Fruit fly (Drosophila melanogaster): ENCODE results near the gene CG3706.
A peak's percentile ranks its signal among the peaks of the same experiment; 100 is the strongest.

Gene CG3706

dm6 chrX:932166-932565 is at the start of gene CG3706, which contains the start of gene CG32815:
TSS of gene CG3706 (minus strand) at chrX:932475.
TSS of gene CG32815 (plus strand) at chrX:932466.
- TF ChIP-seq noc (tag; optimal IDR thresholded peaks at IDR 0.05): no peak

- TF ChIP-seq noc (tag; optimal IDR thresholded peaks at IDR 0.05): no peak
Measured at dm6 chrX:966818-967217, 34.5 kb upstream of the CG3706 start.

DNA sequence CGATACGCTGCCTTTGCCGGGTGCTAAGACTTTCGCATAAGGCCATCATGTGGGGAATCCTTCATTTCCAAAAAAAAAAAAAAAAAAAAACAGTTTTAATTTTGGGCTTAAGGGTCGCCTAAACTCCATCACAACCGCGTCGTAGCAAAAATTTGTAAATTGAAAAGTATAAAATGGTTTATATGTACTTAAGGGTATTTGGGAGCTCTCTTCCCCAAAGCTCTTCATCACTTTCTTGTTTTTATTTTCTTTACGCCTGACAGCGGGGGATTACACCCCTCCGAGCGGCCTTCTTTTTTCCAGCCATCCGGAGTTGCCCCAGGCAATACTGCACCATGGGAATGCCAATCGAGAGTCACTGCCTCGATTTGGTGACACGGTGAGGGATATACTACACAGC is 31.7 kb upstream of the CG3706 start:
- TF ChIP-seq noc (tag; optimal IDR thresholded peaks at IDR 0.05): no peak

DNA sequence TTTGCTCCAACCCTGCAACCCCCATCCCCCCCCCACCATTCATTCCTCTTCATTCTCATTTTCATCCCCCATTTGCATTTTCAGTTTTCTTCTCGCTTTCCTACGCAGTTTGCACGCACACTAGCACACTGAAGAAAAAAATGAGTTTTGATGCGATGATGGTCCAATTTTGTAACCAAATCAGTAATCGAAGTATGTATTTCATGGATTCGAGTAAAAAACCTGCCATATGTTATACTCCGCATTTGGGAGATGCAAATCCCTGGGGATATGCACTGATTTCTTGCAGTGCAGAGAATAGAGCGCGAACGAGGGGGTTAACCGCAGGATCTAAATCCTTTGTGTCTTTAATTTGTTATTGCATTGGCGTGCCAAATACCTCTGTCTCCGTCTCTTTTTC is 23.6 kb upstream of the CG3706 start:
- TF ChIP-seq noc (tag; optimal IDR thresholded peaks at IDR 0.05): no peak

- no peak for TF ChIP-seq noc (tag; optimal IDR thresholded peaks at IDR 0.05)
Measured at dm6 chrX:953807-954206, 21.5 kb upstream of the CG3706 start.

DNA sequence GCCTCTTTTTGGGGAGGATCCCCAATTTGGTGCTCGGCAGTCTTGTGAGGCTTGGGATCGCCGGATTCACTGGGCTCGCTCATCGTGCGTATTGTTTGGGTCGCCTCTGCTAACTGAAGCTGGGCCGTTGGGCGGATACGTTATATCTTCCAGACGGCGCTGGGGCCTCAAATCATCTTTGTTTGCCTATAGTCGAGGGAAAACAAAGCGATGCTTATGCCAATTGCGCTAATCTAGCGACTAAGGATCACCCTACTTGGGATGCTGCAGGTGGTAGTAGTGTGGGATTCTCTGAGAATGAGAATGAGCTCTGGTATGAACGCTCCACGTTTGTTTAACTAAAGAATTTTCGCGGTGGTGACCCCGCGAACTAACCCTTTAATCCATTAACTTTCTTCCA is 19.5 kb upstream of the CG3706 start, which contains the start of gene CG3690:
TSS of gene CG3690 (minus strand) at position 101 of the 400 bp plus-strand sequence.
- TF ChIP-seq noc (tag; optimal IDR thresholded peaks at IDR 0.05): no peak

dm6 chrX:948285-948556 is 15.9 kb upstream of the CG3706 start:
- TF ChIP-seq noc (tag; optimal IDR thresholded peaks at IDR 0.05): peak; percentile 27

- peak; percentile 78 for TF ChIP-seq noc (tag; optimal IDR thresholded peaks at IDR 0.05)
Measured at dm6 chrX:947450-948284, 15.4 kb upstream of the CG3706 start, which contains the start of gene CG3699. TSS of gene CG3699 (minus strand) at chrX:947500.

DNA sequence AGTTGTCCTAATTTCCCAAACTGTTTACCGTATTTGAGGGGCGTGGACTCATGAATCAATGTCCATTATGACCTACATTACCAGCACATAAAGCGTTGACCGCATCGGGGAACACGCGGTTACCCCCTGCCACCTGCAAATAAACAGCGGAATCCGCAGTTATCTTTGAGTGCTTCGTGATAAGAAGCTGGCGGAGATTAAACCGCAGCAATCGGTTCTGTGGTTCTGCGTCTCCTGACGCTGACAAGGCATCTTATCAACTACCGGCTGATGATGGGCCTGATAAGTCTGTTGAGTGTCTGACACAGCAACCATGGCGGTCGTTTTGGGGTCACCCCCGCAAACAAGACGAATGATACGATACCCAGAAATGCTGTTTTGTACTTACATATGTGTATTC is 13.9 kb upstream of the CG3706 start:
- peak; percentile 64 for TF ChIP-seq noc (tag; optimal IDR thresholded peaks at IDR 0.05)

dm6 chrX:945446-946013 is 13.3 kb upstream of the CG3706 start, which contains the start of gene CG3703:
TSS of gene CG3703 (minus strand) at chrX:945773.
- TF ChIP-seq noc (tag; optimal IDR thresholded peaks at IDR 0.05): no peak

- peak; percentile 36 for TF ChIP-seq noc (tag; optimal IDR thresholded peaks at IDR 0.05)
Measured at dm6 chrX:940580-941184, 8.4 kb upstream of the CG3706 start, which contains the start of the genes CG3704 and mus81. TSS of gene CG3704 (minus strand) at chrX:940805. TSS of gene mus81 (plus strand) at chrX:941075.

DNA sequence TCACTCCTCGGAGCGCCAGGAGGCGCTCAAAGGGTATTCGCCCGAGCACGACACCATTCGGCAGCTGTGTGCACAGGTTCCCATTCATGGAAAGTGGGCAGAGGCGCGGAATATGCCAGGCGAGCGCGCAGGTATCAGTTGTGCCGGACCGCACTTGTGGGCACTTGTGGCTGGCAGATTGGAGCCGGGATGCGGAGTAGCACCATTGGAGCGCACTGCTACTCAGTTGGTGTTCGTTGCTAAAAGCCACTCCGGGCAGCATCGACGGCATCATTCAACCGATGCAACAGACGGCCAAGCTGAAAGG is 3.6 kb upstream of the CG3706 start:
- no peak for TF ChIP-seq noc (tag; optimal IDR thresholded peaks at IDR 0.05)

DNA sequence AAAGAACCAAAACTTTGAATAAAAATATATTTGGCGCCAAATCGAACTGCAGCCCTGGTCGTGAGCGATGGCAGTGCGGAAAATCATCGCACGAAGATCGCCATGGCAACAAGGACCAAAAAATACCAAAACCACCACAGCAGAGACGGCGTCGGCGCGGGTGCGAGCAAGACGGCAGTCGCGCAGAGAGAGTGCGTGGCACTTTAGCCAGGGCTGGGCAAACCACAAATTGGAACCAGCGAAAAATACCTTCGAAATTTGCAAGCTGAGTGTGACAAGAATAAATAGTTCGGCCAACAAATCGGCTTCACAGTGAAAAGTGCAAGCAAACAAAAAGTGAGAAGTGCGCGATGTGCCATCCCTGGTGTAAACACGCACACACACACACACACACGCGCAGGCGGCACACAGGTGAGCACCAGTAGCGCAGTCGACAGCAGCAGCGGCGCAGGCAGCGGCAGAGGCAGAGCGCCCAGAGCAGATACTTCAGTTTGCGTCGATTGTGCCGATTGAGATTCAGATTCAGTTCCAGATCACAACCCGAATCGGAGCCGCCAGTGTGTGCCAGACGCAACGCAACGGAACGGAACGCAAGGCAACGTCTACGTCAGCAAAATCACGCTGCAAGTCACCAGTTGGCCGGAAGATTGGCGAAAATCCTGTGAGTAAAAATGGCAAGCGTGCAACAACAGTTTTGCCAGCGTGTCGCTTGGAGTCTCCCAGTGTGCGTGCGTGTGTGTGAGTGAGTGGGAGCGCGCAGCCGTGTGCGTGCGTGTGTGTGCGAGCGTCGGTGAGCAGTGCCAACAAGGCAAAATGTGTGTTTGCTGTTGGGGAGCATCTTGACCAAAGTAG is 3.0 kb upstream of the CG3706 start, which contains the start of gene TRAM:
TSS of gene TRAM (plus strand) at position 184 of the 852 bp plus-strand sequence.
- peak; percentile 92 for TF ChIP-seq noc (tag; optimal IDR thresholded peaks at IDR 0.05)

DNA sequence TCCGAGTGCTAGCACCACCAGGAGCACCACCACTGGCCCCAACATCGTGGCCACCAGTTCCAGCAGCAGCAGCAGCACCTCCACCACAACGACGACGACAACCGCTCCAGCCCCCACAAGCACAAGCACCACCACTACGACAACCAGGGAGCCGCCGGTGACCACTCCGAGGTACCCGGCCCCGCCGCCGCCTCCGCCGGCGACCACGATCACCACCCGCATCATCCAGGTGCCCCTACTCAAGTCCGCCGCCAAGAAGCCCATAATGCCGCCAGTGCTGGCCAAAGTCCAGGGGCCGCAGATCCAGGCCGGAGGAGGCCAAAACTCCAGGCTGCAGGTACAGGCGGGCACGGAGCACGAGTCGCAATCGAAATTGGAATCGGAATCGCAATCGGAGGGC is 1.7 kb upstream of the CG3706 start:
- TF ChIP-seq noc (tag; optimal IDR thresholded peaks at IDR 0.05): no peak

DNA sequence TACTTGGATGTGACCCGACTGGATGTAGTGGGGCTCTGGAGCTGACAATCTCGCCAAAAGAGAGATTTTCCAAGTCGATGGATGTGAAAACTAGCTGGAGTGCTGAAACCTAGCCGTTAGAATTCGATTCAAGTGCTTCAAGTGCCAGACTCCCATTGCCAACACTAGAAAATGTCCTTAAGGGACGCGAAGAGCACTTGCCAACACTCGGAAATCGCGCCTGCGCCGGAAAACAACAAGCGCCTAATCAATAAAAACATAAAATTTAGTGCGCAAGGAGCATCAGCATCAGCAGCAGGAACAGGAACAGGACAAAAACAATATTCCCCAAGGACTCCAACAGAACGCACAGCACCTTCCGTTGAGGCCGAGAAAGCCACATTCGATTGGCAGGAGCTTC is 584 bp upstream of the CG3706 start:
- TF ChIP-seq noc (tag; optimal IDR thresholded peaks at IDR 0.05): no peak

Data from whole organism, larva.